Fruit fly (Drosophila melanogaster) whole organism, embryonic: ENCODE data around the gene Ankle2.

Source experiments
- Antp ChIP-seq: fragments of 200-800 bp; sonication (Bioruptor generic); optimal IDR thresholded peaks from 3 replicates; lab custom pipeline; 2016; ENCODE audit warnings: missing biosample characterization, missing genetic modification characterization
- CG10565 ChIP-seq: fragments of 200-800 bp; sonication (Bioruptor generic); optimal IDR thresholded peaks from 3 replicates; lab custom pipeline; 2016; ENCODE audit warnings: missing biosample characterization, mild to moderate bottlenecking, missing genetic modification characterization
- CG11247 ChIP-seq: fragments of 200-800 bp; sonication (Bioruptor generic); IDR thresholded peaks from 2 replicates; pipeline ENCODE4 v1.3.6; 2022; ENCODE audit warnings: missing biosample characterization, missing genetic modification characterization
- CG12236 ChIP-seq: fragments of 200-800 bp; sonication (Bioruptor generic); optimal IDR thresholded peaks from 2 replicates; lab custom pipeline; 2016; ENCODE audit warnings: missing biosample characterization, missing genetic modification characterization
- CG13424 ChIP-seq: fragments of 200-800 bp; sonication (Bioruptor generic); optimal IDR thresholded peaks from 2 replicates; lab custom pipeline; 2019; ENCODE audit warnings: missing biosample characterization, mild to moderate bottlenecking, missing genetic modification characterization, moderate library complexity
- CG17361 ChIP-seq: fragments of 200-800 bp; sonication (Bioruptor generic); IDR thresholded peaks from 3 replicates; pipeline ENCODE4 v1.3.6; 2022; ENCODE audit warnings: missing biosample characterization, missing genetic modification characterization
- CG18262 ChIP-seq: fragments of 200-800 bp; optimal IDR thresholded peaks from 3 replicates; lab custom pipeline; 2019; ENCODE audit warnings: missing biosample characterization, mild to moderate bottlenecking, missing genetic modification characterization, moderate library complexity
- CG18619 ChIP-seq: fragments of 200-800 bp; sonication (Bioruptor generic); optimal IDR thresholded peaks from 3 replicates; lab custom pipeline; 2017; ENCODE audit warnings: missing biosample characterization, mild to moderate bottlenecking, missing genetic modification characterization
- CG2116 ChIP-seq: fragments of 200-800 bp; sonication (Bioruptor generic); optimal IDR thresholded peaks from 3 replicates; lab custom pipeline; 2018; ENCODE audit warnings: missing biosample characterization, mild to moderate bottlenecking, missing genetic modification characterization
- CG30403 ChIP-seq: fragments of 200-800 bp; sonication (Bioruptor generic); optimal IDR thresholded peaks from 3 replicates; lab custom pipeline; 2016; ENCODE audit warnings: missing biosample characterization, missing genetic modification characterization
- CG31365 ChIP-seq: fragments of 200-800 bp; sonication (Bioruptor generic); optimal IDR thresholded peaks from 2 replicates; lab custom pipeline; 2018; ENCODE audit warnings: missing biosample characterization, mild to moderate bottlenecking, missing genetic modification characterization
- CG32772 ChIP-seq: fragments of 200-800 bp; sonication (Bioruptor generic); IDR thresholded peaks from 2 replicates; pipeline ENCODE4 v1.3.6; 2022; ENCODE audit warnings: missing biosample characterization, missing genetic modification characterization
- CG7357 ChIP-seq: fragments of 200-800 bp; sonication (Bioruptor generic); IDR thresholded peaks from 3 replicates; pipeline ENCODE4 v1.3.6; 2022; ENCODE audit warnings: missing biosample characterization, missing genetic modification characterization
- CG8290 ChIP-seq, 3 experiments: fragments of 200-800 bp; sonication (Bioruptor generic); optimal IDR thresholded peaks; 2 replicates each; lab custom pipeline; 2016 to 2019; ENCODE audit warnings: missing biosample characterization in 3 of 3, missing genetic modification characterization in 3 of 3, mild to moderate bottlenecking in 2 of 3, moderate library complexity in 1 of 3
- CG9797 ChIP-seq: fragments of 200-800 bp; sonication (Bioruptor generic); optimal IDR thresholded peaks from 3 replicates; lab custom pipeline; 2018; ENCODE audit warnings: missing biosample characterization, mild to moderate bottlenecking, missing genetic modification characterization
- CG9876 ChIP-seq: fragments of 200-800 bp; sonication (Bioruptor generic); optimal IDR thresholded peaks from 2 replicates; lab custom pipeline; 2016; ENCODE audit warnings: missing biosample characterization, missing genetic modification characterization
- CTCF ChIP-seq: fragments of 200-800 bp; sonication (Bioruptor generic); optimal IDR thresholded peaks from 2 replicates; lab custom pipeline; 2017; ENCODE audit warnings: missing biosample characterization, mild to moderate bottlenecking, missing genetic modification characterization, moderate library complexity
- Ets65A ChIP-seq: fragments of 200-800 bp; sonication (Bioruptor generic); peaks from one replicate; lab custom pipeline; 2016; ENCODE audit warnings: missing biosample characterization, missing genetic modification characterization
- Gsc ChIP-seq: fragments of 200-800 bp; sonication (Bioruptor generic); IDR thresholded peaks from 2 replicates; pipeline ENCODE4 v1.3.6; 2022; ENCODE audit warnings: missing biosample characterization, missing genetic modification characterization
- H2.0 ChIP-seq: fragments of 200-800 bp; sonication (Bioruptor generic); IDR thresholded peaks from 2 replicates; pipeline ENCODE4 v1.3.6; 2022; ENCODE audit warnings: missing biosample characterization, missing genetic modification characterization
- HHEX ChIP-seq: fragments of 200-800 bp; sonication (Bioruptor generic); optimal IDR thresholded peaks from 3 replicates; lab custom pipeline; 2017; ENCODE audit warnings: missing biosample characterization, mild to moderate bottlenecking, missing genetic modification characterization, missing genetic modification reagents
- Hr39 ChIP-seq: fragments of >200 bp; optimal IDR thresholded peaks from 2 replicates; lab custom pipeline; 2017
- Lhr ChIP-seq: fragments of 200-800 bp; sonication (Bioruptor generic); optimal IDR thresholded peaks from 3 replicates; lab custom pipeline; 2017; ENCODE audit warnings: mild to moderate bottlenecking, missing biosample characterization, missing genetic modification reagents, missing genetic modification characterization
- MTF-1 ChIP-seq: fragments of 200-800 bp; sonication (Bioruptor generic); optimal IDR thresholded peaks from 2 replicates; lab custom pipeline; 2018; ENCODE audit warnings: missing biosample characterization, mild to moderate bottlenecking, missing genetic modification characterization, borderline replicate concordance
- Myb ChIP-seq: fragments of 200-800 bp; sonication (Bioruptor generic); optimal IDR thresholded peaks from 2 replicates; lab custom pipeline; 2016; ENCODE audit warnings: missing biosample characterization, missing genetic modification characterization
- Rfx ChIP-seq: fragments of 200-800 bp; sonication (Bioruptor generic); IDR thresholded peaks from 2 replicates; pipeline ENCODE4 v1.3.6; 2022; ENCODE audit warnings: missing biosample characterization, missing genetic modification characterization
- Sox102F ChIP-seq: fragments of 200-800 bp; sonication (Bioruptor generic); optimal IDR thresholded peaks from 2 replicates; lab custom pipeline; 2018; ENCODE audit warnings: missing biosample characterization, mild to moderate bottlenecking, missing genetic modification characterization, moderate library complexity
- bcd ChIP-seq: fragments of 200-800 bp; sonication (Bioruptor generic); optimal IDR thresholded peaks from 2 replicates; lab custom pipeline; 2017; ENCODE audit warnings: missing biosample characterization, mild to moderate bottlenecking, missing genetic modification characterization
- ci ChIP-seq: fragments of 200-800 bp; sonication (Bioruptor generic); IDR thresholded peaks from 3 replicates; pipeline ENCODE4 v1.3.6; 2022; ENCODE audit warnings: missing biosample characterization, missing genetic modification characterization
- fru ChIP-seq: fragments of >200 bp; optimal IDR thresholded peaks from 2 replicates; lab custom pipeline; 2017
- ftz-f1 ChIP-seq: fragments of 200-800 bp; sonication (Bioruptor generic); optimal IDR thresholded peaks from 2 replicates; lab custom pipeline; 2016; ENCODE audit warnings: missing biosample characterization, missing genetic modification characterization
- her ChIP-seq: fragments of 200-800 bp; sonication (Bioruptor generic); optimal IDR thresholded peaks from 2 replicates; lab custom pipeline; 2016; ENCODE audit warnings: missing biosample characterization, missing genetic modification characterization
- lilli ChIP-seq: fragments of 200-800 bp; sonication (Bioruptor generic); optimal IDR thresholded peaks from 3 replicates; lab custom pipeline; 2016; ENCODE audit warnings: missing biosample characterization, missing genetic modification characterization
- lmd ChIP-seq: fragments of 200-800 bp; sonication (Bioruptor generic); IDR thresholded peaks from 2 replicates; pipeline ENCODE4 v1.3.6; 2022; ENCODE audit warnings: missing biosample characterization, missing genetic modification characterization
- lola ChIP-seq, 3 experiments: fragments of >200 bp in 2 of 3; fragments of 200-800 bp in 1 of 3; sonication (Bioruptor generic) in 1 of 3; optimal IDR thresholded peaks; 2 replicates each; lab custom pipeline; 2017 to 2019; ENCODE audit warnings: missing biosample characterization in 3 of 3, missing genetic modification characterization in 3 of 3, mild to moderate bottlenecking in 1 of 3, moderate library complexity in 1 of 3
- lov ChIP-seq, 2 experiments: fragments of 200-800 bp in 1 of 2; fragments of >200 bp in 1 of 2; sonication (Bioruptor generic) in 1 of 2; IDR thresholded peaks in 1 of 2; optimal IDR thresholded peaks in 1 of 2; 2 replicates in 1 of 2; 3 replicates in 1 of 2; pipeline versions ENCODE4 v1.3.6 to Lab custom; 2017 to 2022; ENCODE audit warnings: missing biosample characterization in 1 of 2, missing genetic modification characterization in 1 of 2
- luna ChIP-seq: fragments of 200-800 bp; sonication (Bioruptor generic); optimal IDR thresholded peaks from 2 replicates; lab custom pipeline; 2016; ENCODE audit warnings: missing biosample characterization, missing genetic modification characterization
- pan ChIP-seq, 4 experiments: fragments of >200 bp in 3 of 4; fragments of 200-800 bp in 1 of 4; sonication (Bioruptor generic) in 1 of 4; optimal IDR thresholded peaks in 3 of 4; IDR thresholded peaks in 1 of 4; 2 replicates each; pipeline versions ENCODE4 v1.3.6 to Lab custom; 2017 to 2022; ENCODE audit warnings: missing biosample characterization in 2 of 4, missing genetic modification characterization in 2 of 4, mixed read lengths in 1 of 4
- pita ChIP-seq: fragments of 200-800 bp; sonication (Bioruptor generic); optimal IDR thresholded peaks from 2 replicates; lab custom pipeline; 2017; ENCODE audit warnings: missing biosample characterization, mild to moderate bottlenecking, missing genetic modification characterization
- sna ChIP-seq: fragments of 200-800 bp; sonication (Bioruptor generic); IDR thresholded peaks from 2 replicates; pipeline ENCODE4 v1.3.6; 2022; ENCODE audit warnings: missing biosample characterization, missing genetic modification characterization; ENCODE audit not compliant: partially characterized antibody
- tap ChIP-seq: fragments of 200-800 bp; optimal IDR thresholded peaks from 3 replicates; lab custom pipeline; 2019; ENCODE audit warnings: missing biosample characterization, mild to moderate bottlenecking, missing genetic modification characterization, moderate library complexity
- tio ChIP-seq: fragments of 200-800 bp; sonication (Bioruptor generic); optimal IDR thresholded peaks from 2 replicates; lab custom pipeline; 2017; ENCODE audit warnings: missing biosample characterization, missing genetic modification characterization, inconsistent platforms
- trem ChIP-seq: fragments of 200-800 bp; optimal IDR thresholded peaks from 3 replicates; lab custom pipeline; 2019; ENCODE audit warnings: missing biosample characterization, mild to moderate bottlenecking, missing genetic modification characterization, moderate library complexity
- trh ChIP-seq: fragments of 200-800 bp; sonication (Bioruptor generic); optimal IDR thresholded peaks from 2 replicates; lab custom pipeline; 2016; ENCODE audit warnings: missing biosample characterization, missing genetic modification characterization
- unpg ChIP-seq: fragments of 200-800 bp; sonication (Bioruptor generic); optimal IDR thresholded peaks from 3 replicates; lab custom pipeline; 2018; ENCODE audit warnings: missing biosample characterization, mild to moderate bottlenecking, missing genetic modification characterization, moderate library complexity
- vfl ChIP-seq: fragments of 200-800 bp; sonication (Bioruptor generic); optimal IDR thresholded peaks from 2 replicates; lab custom pipeline; 2016; ENCODE audit warnings: missing biosample characterization, missing genetic modification characterization
- vvl ChIP-seq: fragments of 200-800 bp; sonication (Bioruptor generic); IDR thresholded peaks from 2 replicates; pipeline ENCODE4 v1.3.6; 2022; ENCODE audit warnings: missing biosample characterization, missing genetic modification characterization
- z ChIP-seq: fragments of 200-800 bp; sonication (Bioruptor generic); IDR thresholded peaks from 3 replicates; pipeline ENCODE4 v1.3.6; 2022; ENCODE audit warnings: missing biosample characterization, missing genetic modification characterization
- zfh1 ChIP-seq: fragments of 200-800 bp; sonication (Bioruptor generic); IDR thresholded peaks from 3 replicates; pipeline ENCODE4 v1.3.6; 2022; ENCODE audit warnings: missing biosample characterization, missing genetic modification characterization

Gene Ankle2

dm6 chrX:17534321-17534720 is 44.7 kb downstream of the Ankle2 start:
- TF ChIP-seq Ets65A (GFP tag; lab: Kevin White, UChicago) = peak; percentile 56
- no peak for TF ChIP-seq CG7357 (GFP tag; lab: Robert Waterston, UW)
- peak; percentile 55 for TF ChIP-seq Hr39 (lab: Kevin White, UChicago)
- no peak for TF ChIP-seq CG31365 (tag; lab: Kevin White, UChicago)
- TF ChIP-seq, all 482 proteins: peak for 2

dm6 chrX:17532158-17532557 is 46.9 kb downstream of the Ankle2 start:
- TF ChIP-seq CG12236 (GFP tag; lab: Kevin White, UChicago) (no peak), tap (tag; lab: Kevin White, UChicago) (no peak), lilli (no peak), unpg (GFP tag; lab: Kevin White, UChicago) (peak; percentile 29), CG2116 (GFP tag; lab: Kevin White, UChicago) (peak; percentile 21), vvl (GFP tag; lab: Robert Waterston, UW) (peak; percentile 12; the same call in 1 of the 2 replicates), H2.0 (GFP tag; lab: Robert Waterston, UW) (0 out of 2 replicates have a peak, but pooled peaks have one; percentile 25), Rfx (GFP tag; lab: Robert Waterston, UW) (peak; percentile 24), MTF-1 (GFP tag; lab: Kevin White, UChicago) (peak; percentile 6), CG18262 (peak; percentile 30), CG8290 (GFP tag; optimal IDR thresholded peaks at IDR 0.05; lab: Kevin White, UChicago) (no peak), CG8290 (tag; optimal IDR thresholded peaks at IDR 0.05; lab: Kevin White, UChicago) (peak in 1 of 2 experiments; percentile 34), ci (GFP tag; lab: Robert Waterston, UW) (peak; percentile 69), Myb (peak; percentile 83), CG32772 (GFP tag; lab: Robert Waterston, UW) (peak; percentile 26), luna (GFP tag; lab: Kevin White, UChicago) (no peak), lmd (GFP tag; lab: Robert Waterston, UW) (no peak; the same call in 1 of the 2 replicates), Lhr (GFP tag; lab: Kevin White, UChicago) (peak; percentile 17), HHEX (GFP tag; lab: Kevin White, UChicago) (no peak), Antp (GFP tag; lab: Kevin White, UChicago) (no peak), CG11247 (GFP tag; lab: Robert Waterston, UW) (peak; percentile 11), Sox102F (GFP tag; lab: Kevin White, UChicago) (no peak), her (no peak), zfh1 (GFP tag; lab: Robert Waterston, UW) (no peak), bcd (no peak), Gsc (GFP tag; lab: Robert Waterston, UW) (no peak), pan (optimal IDR thresholded peaks at IDR 0.05; lab: Kevin White, UChicago) (no peak), pan (GFP tag; optimal IDR thresholded peaks at IDR 0.05 in 1 of 2, IDR thresholded peaks at IDR 0.05 in 1 of 2) (peak in 1 of 2 experiments; percentile 51), lola (GFP tag; optimal IDR thresholded peaks at IDR 0.05; lab: Kevin White, UChicago) (peak in 1 of 3 experiments; percentile 22), CG18619 (GFP tag; lab: Kevin White, UChicago) (peak; percentile 10), trh (no peak), z (GFP tag; lab: Robert Waterston, UW) (no peak), sna (GFP tag; lab: Robert Waterston, UW) (no peak), CG10565 (GFP tag; lab: Kevin White, UChicago) (no peak), CTCF (GFP tag; lab: Kevin White, UChicago) (peak; percentile 95), vfl (GFP tag; lab: Kevin White, UChicago) (no peak), fru (lab: Kevin White, UChicago) (no peak), lov (optimal IDR thresholded peaks at IDR 0.05; lab: Kevin White, UChicago) (no peak), lov (GFP tag; IDR thresholded peaks at IDR 0.05; lab: Robert Waterston, UW) (0 out of 3 replicates have a peak, but pooled peaks have one; percentile 24), trem (tag; lab: Kevin White, UChicago) (no peak), CG17361 (GFP tag; lab: Robert Waterston, UW) (peak; percentile 54; the same call in 2 of the 3 replicates), tio (GFP tag; lab: Kevin White, UChicago) (no peak), CG13424 (tag; lab: Kevin White, UChicago) (peak; percentile 3), pita (peak; percentile 46), CG9797 (GFP tag; lab: Kevin White, UChicago) (no peak), CG9876 (GFP tag; lab: Kevin White, UChicago) (no peak), ftz-f1 (GFP tag; lab: Kevin White, UChicago) (no peak), CG30403 (peak; percentile 33)
